Worm (Caenorhabditis elegans): Measurements from ENCODE around the gene Y51B9A.5.

DNA sequence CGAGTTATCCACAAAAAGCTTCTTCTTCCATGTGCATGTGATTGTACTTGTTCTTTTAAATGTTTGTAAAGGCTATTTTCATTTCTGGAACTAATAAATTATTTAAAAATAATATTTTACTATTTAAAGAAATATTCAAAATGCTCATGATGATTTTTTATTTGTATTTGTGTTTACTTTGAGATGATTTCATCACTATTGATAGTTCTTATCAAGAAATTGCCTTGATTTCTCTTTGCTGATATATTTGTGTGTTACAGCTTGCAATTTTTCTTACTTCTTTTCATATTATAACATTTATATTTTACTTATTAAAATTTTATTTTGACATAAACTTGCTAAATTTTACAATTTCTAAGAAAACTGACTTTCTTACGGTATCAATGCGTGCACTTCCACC, 25.8 kb upstream of the Y51B9A.5 start:
- TF ChIP-seq lin-13 (tag; optimal IDR thresholded peaks at IDR 0.05) (no peak), pha-4 (tag; optimal IDR thresholded peaks at IDR 0.05) (no peak), nhr-28 (tag; optimal IDR thresholded peaks at IDR 0.05) (no peak)
